Fruit fly (Drosophila melanogaster): ENCODE data around the gene kuk.

Gene kuk

DNA sequence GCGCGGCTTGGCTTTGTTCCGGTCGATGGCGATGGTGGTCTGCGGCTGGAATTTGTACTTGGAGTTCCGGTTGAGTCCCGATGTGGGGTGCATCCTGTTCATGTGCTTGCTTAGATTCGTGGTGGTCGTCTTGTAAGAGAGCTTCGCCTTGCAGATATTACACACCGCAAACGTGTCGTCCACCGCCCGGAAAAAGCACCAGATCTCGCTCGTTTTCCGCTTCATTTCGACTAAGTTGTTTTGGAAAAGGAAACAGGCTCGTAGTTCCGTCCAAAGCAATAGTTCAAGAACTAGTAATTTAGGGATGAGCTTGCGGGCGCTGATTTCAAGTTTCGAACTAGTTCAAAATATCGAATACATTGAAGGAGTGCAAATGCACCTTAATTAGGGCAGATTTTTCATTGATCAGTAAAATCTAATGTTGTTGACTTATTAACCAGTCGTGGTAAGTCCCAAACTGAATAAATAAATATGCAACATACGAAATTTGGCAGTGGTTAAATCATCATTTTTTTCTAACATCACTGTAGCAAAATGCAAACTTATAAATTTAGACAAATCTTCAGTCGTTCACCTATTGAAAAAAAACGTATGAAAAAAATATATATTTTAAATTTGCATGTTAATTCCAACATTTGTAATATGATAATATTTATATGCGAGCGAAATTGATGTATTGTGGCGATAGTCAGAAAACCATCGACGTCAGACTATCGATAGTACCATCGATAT lies 37.0 kb upstream of the kuk start, which contains the start of the genes bdwf and Patr-1 (continued):
- TF ChIP-seq row (GFP tag; IDR thresholded peaks at IDR 0.05): peak; percentile 75
- TF ChIP-seq CG2202 (tag; optimal IDR thresholded peaks at IDR 0.05): no peak
- no peak for TF ChIP-seq CG7786 (GFP tag; optimal IDR thresholded peaks at IDR 0.05)
- TF ChIP-seq CG11695 (GFP tag; IDR thresholded peaks at IDR 0.05): no peak
- peak; percentile 32 for TF ChIP-seq CG2712 (tag; optimal IDR thresholded peaks at IDR 0.05)
- no peak for TF ChIP-seq scrt (GFP tag; optimal IDR thresholded peaks at IDR 0.05)
- peak; percentile 10 for TF ChIP-seq slp2 (GFP tag; optimal IDR thresholded peaks at IDR 0.05)
- peak; percentile 17 for TF ChIP-seq CG18476 (GFP tag; optimal IDR thresholded peaks at IDR 0.05)
- peak; percentile 33 for TF ChIP-seq CG1233 (GFP tag; optimal IDR thresholded peaks at IDR 0.05)
- no peak for TF ChIP-seq Spps (tag; optimal IDR thresholded peaks at IDR 0.05)
- no peak for TF ChIP-seq CG7556 (GFP tag; optimal IDR thresholded peaks at IDR 0.05)
- TF ChIP-seq yki (optimal IDR thresholded peaks at IDR 0.05): no peak
- TF ChIP-seq BEAF-32 (GFP tag; optimal IDR thresholded peaks at IDR 0.05): peak; percentile 95
- TF ChIP-seq TFAM (GFP tag; optimal IDR thresholded peaks at IDR 0.05): no peak
- TF ChIP-seq ATbp (GFP tag; optimal IDR thresholded peaks at IDR 0.05): no peak
- TF ChIP-seq CG31365 (tag; optimal IDR thresholded peaks at IDR 0.05): no peak
- TF ChIP-seq maf-S (GFP tag; optimal IDR thresholded peaks at IDR 0.05): no peak
- no peak for TF ChIP-seq CG33213 (GFP tag; optimal IDR thresholded peaks at IDR 0.05)
- TF ChIP-seq Opbp (GFP tag; IDR thresholded peaks at IDR 0.05; ENCODE audit: partially characterized antibody): peak; percentile 89
- TF ChIP-seq CG6683 (GFP tag; optimal IDR thresholded peaks at IDR 0.05): no peak
- no peak for TF ChIP-seq Dip2 (GFP tag; IDR thresholded peaks at IDR 0.05)
- peak; percentile 4 for TF ChIP-seq CG9817 (tag; optimal IDR thresholded peaks at IDR 0.05)
- peak; percentile 37 for TF ChIP-seq lilli (GFP tag; optimal IDR thresholded peaks at IDR 0.05)
- peak in 1 of 3 experiments; percentile 36 for TF ChIP-seq lola (GFP tag; optimal IDR thresholded peaks at IDR 0.05)

DNA sequence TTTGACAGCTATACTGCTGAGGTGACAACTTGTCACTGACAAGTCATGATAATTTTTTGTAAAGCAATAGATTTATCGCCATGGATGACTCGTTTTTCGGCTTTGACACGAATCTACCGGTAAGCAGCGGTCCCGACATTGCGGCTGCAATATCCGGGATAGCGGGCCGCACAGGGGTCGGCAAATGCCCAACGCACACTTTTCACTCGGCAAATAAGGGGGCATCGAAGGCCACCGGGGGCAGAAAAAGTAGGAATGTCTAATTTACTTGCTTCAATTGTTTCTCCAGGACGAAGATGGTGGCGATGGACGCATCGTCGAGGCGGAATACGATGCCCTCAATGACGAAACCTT lies 36.5 kb upstream of the kuk start:
- no peak for TF ChIP-seq CG18619 (GFP tag; optimal IDR thresholded peaks at IDR 0.05)
- TF ChIP-seq jumu (GFP tag; optimal IDR thresholded peaks at IDR 0.05): no peak
- peak; percentile 1 for TF ChIP-seq D (optimal IDR thresholded peaks at IDR 0.05)
- no peak for TF ChIP-seq D (GFP tag; optimal IDR thresholded peaks at IDR 0.05)
- peak; percentile 63; the same call in 2 of the 4 replicates for TF ChIP-seq Dll (GFP tag; IDR thresholded peaks at IDR 0.05; ENCODE audit: partially characterized antibody)
- 0 out of 3 replicates have a peak, but pooled peaks have one; percentile 5 for TF ChIP-seq Doc3 (GFP tag; IDR thresholded peaks at IDR 0.05; ENCODE audit: partially characterized antibody)
- TF ChIP-seq CG12236 (GFP tag; optimal IDR thresholded peaks at IDR 0.05): no peak
- no peak for TF ChIP-seq bigmax (GFP tag; optimal IDR thresholded peaks at IDR 0.05)
- peak; percentile 51; the same call in 1 of the 2 replicates for TF ChIP-seq sna (GFP tag; IDR thresholded peaks at IDR 0.05; ENCODE audit: partially characterized antibody)
- TF ChIP-seq row (GFP tag; IDR thresholded peaks at IDR 0.05): no peak
- no peak for TF ChIP-seq CG43689 (GFP tag; IDR thresholded peaks at IDR 0.05)
- peak; percentile 61 for TF ChIP-seq CG4617 (GFP tag; optimal IDR thresholded peaks at IDR 0.05; ENCODE audit: borderline replicate concordance)
- peak; percentile 71 for TF ChIP-seq MBD-R2 (GFP tag; IDR thresholded peaks at IDR 0.05)
- TF ChIP-seq Atf6 (GFP tag; IDR thresholded peaks at IDR 0.05): 0 out of 2 replicates have a peak, but pooled peaks have one; percentile 25
- no peak for TF ChIP-seq Kr (GFP tag; optimal IDR thresholded peaks at IDR 0.05)
- TF ChIP-seq zen (tag; optimal IDR thresholded peaks at IDR 0.05): no peak
- TF ChIP-seq CG17328 (GFP tag; IDR thresholded peaks at IDR 0.05): 0 out of 2 replicates have a peak, but pooled peaks have one; percentile 16
- no peak for TF ChIP-seq bab2 (GFP tag; optimal IDR thresholded peaks at IDR 0.05)
- TF ChIP-seq BtbVII (GFP tag; optimal IDR thresholded peaks at IDR 0.05): no peak
- TF ChIP-seq ftz-f1 (GFP tag; optimal IDR thresholded peaks at IDR 0.05): peak; percentile 76
- TF ChIP-seq MESR4 (GFP tag; optimal IDR thresholded peaks at IDR 0.05): peak; percentile 96
- peak; percentile 44 for TF ChIP-seq Med (GFP tag)
- peak; percentile 60 for TF ChIP-seq Hey (tag; optimal IDR thresholded peaks at IDR 0.05)

Measured in whole organism, embryonic.